Fruit fly (Drosophila melanogaster) whole organism, embryonic: ENCODE measurements around the gene Mondo.

ENCODE experiments used
- Abd-B ChIP-seq: fragments of 200-800 bp; sonication (Bioruptor generic); optimal IDR thresholded peaks from 2 replicates; lab custom pipeline; 2018; ENCODE audit warnings: missing biosample characterization, mild to moderate bottlenecking, missing genetic modification characterization, moderate library complexity
- Adf1 ChIP-seq: fragments of 200-800 bp; sonication (Bioruptor generic); IDR thresholded peaks from 2 replicates; pipeline ENCODE4 v1.3.6; 2022; ENCODE audit warnings: missing biosample characterization, missing genetic modification characterization
- CG10209 ChIP-seq: fragments of 200-800 bp; sonication (Bioruptor generic); optimal IDR thresholded peaks from 3 replicates; lab custom pipeline; 2017; ENCODE audit warnings: missing biosample characterization, mild to moderate bottlenecking, missing genetic modification characterization, missing genetic modification reagents
- CG10366 ChIP-seq: fragments of 200-800 bp; sonication (Bioruptor generic); IDR thresholded peaks from 2 replicates; pipeline ENCODE4 v1.3.6; 2022; ENCODE audit warnings: missing biosample characterization, missing genetic modification characterization
- CG10979 ChIP-seq: fragments of 200-800 bp; sonication (Bioruptor generic); optimal IDR thresholded peaks from 2 replicates; lab custom pipeline; 2018; ENCODE audit warnings: missing biosample characterization, mild to moderate bottlenecking, missing genetic modification characterization, moderate library complexity
- CG11504 ChIP-seq: fragments of 200-800 bp; sonication (Bioruptor generic); optimal IDR thresholded peaks from 3 replicates; lab custom pipeline; 2019; ENCODE audit warnings: missing biosample characterization, mild to moderate bottlenecking, missing genetic modification characterization, moderate library complexity
- CG15479 ChIP-seq: fragments of 200-800 bp; sonication (Bioruptor generic); optimal IDR thresholded peaks from 3 replicates; lab custom pipeline; 2019; ENCODE audit warnings: missing biosample characterization, mild to moderate bottlenecking, missing genetic modification characterization, moderate library complexity
- CG15696 ChIP-seq: fragments of 200-800 bp; sonication (Bioruptor generic); optimal IDR thresholded peaks from 2 replicates; lab custom pipeline; 2019; ENCODE audit warnings: missing biosample characterization, mild to moderate bottlenecking, missing genetic modification characterization, moderate library complexity
- CG17612 ChIP-seq: fragments of 200-800 bp; sonication (Bioruptor generic); IDR thresholded peaks from 2 replicates; pipeline ENCODE4 v1.3.6; 2022; ENCODE audit warnings: missing biosample characterization, missing genetic modification characterization
- CG18599 ChIP-seq: fragments of 200-800 bp; sonication (Bioruptor generic); optimal IDR thresholded peaks from 3 replicates; lab custom pipeline; 2017; ENCODE audit warnings: missing biosample characterization, missing genetic modification characterization, mild to moderate bottlenecking, moderate library complexity, missing genetic modification reagents
- CG2678 ChIP-seq: fragments of 200-800 bp; sonication (Bioruptor generic); optimal IDR thresholded peaks from 3 replicates; lab custom pipeline; 2019; ENCODE audit warnings: missing biosample characterization, mild to moderate bottlenecking, missing genetic modification characterization, moderate library complexity
- CG34376 ChIP-seq: fragments of 200-800 bp; sonication (Bioruptor generic); optimal IDR thresholded peaks from 2 replicates; lab custom pipeline; 2018; ENCODE audit warnings: missing biosample characterization, mild to moderate bottlenecking, missing genetic modification characterization
- CG4328 ChIP-seq: fragments of 200-800 bp; sonication (Bioruptor generic); optimal IDR thresholded peaks from 3 replicates; lab custom pipeline; 2017; ENCODE audit warnings: missing biosample characterization, missing genetic modification reagents, missing genetic modification characterization
- CG6272 ChIP-seq: fragments of 200-800 bp; sonication (Bioruptor generic); IDR thresholded peaks from 2 replicates; pipeline ENCODE4 v1.3.6; 2022; ENCODE audit warnings: missing biosample characterization, missing genetic modification characterization
- CG7271 ChIP-seq: fragments of 200-800 bp; sonication (Bioruptor generic); optimal IDR thresholded peaks from 2 replicates; lab custom pipeline; 2018; ENCODE audit warnings: missing biosample characterization, mild to moderate bottlenecking, missing genetic modification characterization, moderate library complexity
- CG7786 ChIP-seq: fragments of 200-800 bp; sonication (Bioruptor generic); optimal IDR thresholded peaks from 2 replicates; lab custom pipeline; 2016; ENCODE audit warnings: missing biosample characterization, missing genetic modification characterization
- CG8089 ChIP-seq: fragments of 200-800 bp; sonication (Bioruptor generic); optimal IDR thresholded peaks from 3 replicates; lab custom pipeline; 2016; ENCODE audit warnings: missing biosample characterization, missing genetic modification characterization
- CG8290 ChIP-seq, 3 experiments: fragments of 200-800 bp; sonication (Bioruptor generic); optimal IDR thresholded peaks; 2 replicates each; lab custom pipeline; 2016 to 2019; ENCODE audit warnings: missing biosample characterization in 3 of 3, missing genetic modification characterization in 3 of 3, mild to moderate bottlenecking in 2 of 3, moderate library complexity in 1 of 3
- Deaf1 ChIP-seq: fragments of 200-800 bp; optimal IDR thresholded peaks from 3 replicates; lab custom pipeline; 2019; ENCODE audit warnings: missing biosample characterization, mild to moderate bottlenecking, missing genetic modification characterization, moderate library complexity
- ERR ChIP-seq: fragments of 200-800 bp; sonication (Bioruptor generic); optimal IDR thresholded peaks from 2 replicates; lab custom pipeline; 2016; ENCODE audit warnings: missing biosample characterization, missing genetic modification characterization
- Eip74EF ChIP-seq, 2 experiments: fragments of 200-800 bp in 1 of 2; fragments of >200 bp in 1 of 2; sonication (Bioruptor generic) in 1 of 2; optimal IDR thresholded peaks; 2 replicates each; lab custom pipeline; 2017 to 2019; ENCODE audit warnings: missing biosample characterization in 2 of 2, missing genetic modification characterization in 2 of 2, mild to moderate bottlenecking in 1 of 2, moderate library complexity in 1 of 2
- HmgD ChIP-seq: fragments of 200-800 bp; sonication (Bioruptor generic); optimal IDR thresholded peaks from 3 replicates; lab custom pipeline; 2016; ENCODE audit warnings: missing biosample characterization, missing genetic modification characterization
- HmgZ ChIP-seq: fragments of 200-800 bp; sonication (Bioruptor generic); optimal IDR thresholded peaks from 2 replicates; lab custom pipeline; 2018; ENCODE audit warnings: missing biosample characterization, mild to moderate bottlenecking, missing genetic modification characterization
- PHDP ChIP-seq: fragments of 200-800 bp; sonication (Bioruptor generic); optimal IDR thresholded peaks from 3 replicates; lab custom pipeline; 2018; ENCODE audit warnings: missing biosample characterization, mild to moderate bottlenecking, missing genetic modification characterization, moderate library complexity
- Trl ChIP-seq, 3 experiments: fragments of >200 bp in 2 of 3; fragments of 200-800 bp in 1 of 3; sonication (Bioruptor generic) in 1 of 3; optimal IDR thresholded peaks; 2 replicates in 1 of 3; 3 replicates in 2 of 3; lab custom pipeline; 2016 to 2017; ENCODE audit warnings: missing biosample characterization in 1 of 3, missing genetic modification characterization in 1 of 3
- cad ChIP-seq: fragments of >200 bp; optimal IDR thresholded peaks from 2 replicates; lab custom pipeline; 2017; ENCODE audit warnings: missing biosample characterization, missing genetic modification characterization
- chinmo ChIP-seq: fragments of 200-800 bp; sonication (Bioruptor generic); IDR thresholded peaks from 4 replicates; pipeline ENCODE4 v1.3.6; 2022; ENCODE audit warnings: missing biosample characterization, missing genetic modification characterization; ENCODE audit not compliant: partially characterized antibody
- dmrt11E ChIP-seq: fragments of 200-800 bp; sonication (Bioruptor generic); optimal IDR thresholded peaks from 3 replicates; lab custom pipeline; 2018; ENCODE audit warnings: missing biosample characterization, mild to moderate bottlenecking, missing genetic modification characterization, moderate library complexity
- ewg ChIP-seq: fragments of 200-800 bp; sonication (Bioruptor generic); optimal IDR thresholded peaks from 3 replicates; lab custom pipeline; 2017; ENCODE audit warnings: mild to moderate bottlenecking, missing biosample characterization, missing genetic modification reagents, missing genetic modification characterization
- fd102C ChIP-seq: fragments of 200-800 bp; sonication (Bioruptor generic); optimal IDR thresholded peaks from 2 replicates; lab custom pipeline; 2018; ENCODE audit warnings: missing biosample characterization, mild to moderate bottlenecking, missing genetic modification characterization, moderate library complexity
- fu2 ChIP-seq: fragments of 200-800 bp; sonication (Bioruptor generic); optimal IDR thresholded peaks from 2 replicates; lab custom pipeline; 2016; ENCODE audit warnings: missing biosample characterization, missing genetic modification characterization
- hkb ChIP-seq, 2 experiments: fragments of 200-800 bp in 1 of 2; fragments of >200 bp in 1 of 2; sonication (Bioruptor generic) in 1 of 2; IDR thresholded peaks in 1 of 2; optimal IDR thresholded peaks in 1 of 2; 2 replicates each; pipeline versions ENCODE4 v1.3.6 to Lab custom; 2017 to 2022; ENCODE audit warnings: missing biosample characterization in 1 of 2, missing genetic modification characterization in 1 of 2
- lab ChIP-seq: fragments of 200-800 bp; sonication (Bioruptor generic); optimal IDR thresholded peaks from 3 replicates; lab custom pipeline; 2017; ENCODE audit warnings: missing biosample characterization, missing genetic modification characterization, mild to moderate bottlenecking, moderate library complexity, missing genetic modification reagents
- lov ChIP-seq, 2 experiments: fragments of 200-800 bp in 1 of 2; fragments of >200 bp in 1 of 2; sonication (Bioruptor generic) in 1 of 2; IDR thresholded peaks in 1 of 2; optimal IDR thresholded peaks in 1 of 2; 2 replicates in 1 of 2; 3 replicates in 1 of 2; pipeline versions ENCODE4 v1.3.6 to Lab custom; 2017 to 2022; ENCODE audit warnings: missing biosample characterization in 1 of 2, missing genetic modification characterization in 1 of 2
- nerfin-2 ChIP-seq: fragments of 200-800 bp; sonication (Bioruptor generic); IDR thresholded peaks from 2 replicates; pipeline ENCODE4 v1.3.6; 2022; ENCODE audit warnings: missing biosample characterization, missing genetic modification characterization; ENCODE audit not compliant: partially characterized antibody
- pfk ChIP-seq: fragments of 200-800 bp; sonication (Bioruptor generic); optimal IDR thresholded peaks from 2 replicates; lab custom pipeline; 2018; ENCODE audit warnings: missing biosample characterization, mild to moderate bottlenecking, missing genetic modification characterization, moderate library complexity
- pros ChIP-seq: fragments of 200-800 bp; sonication (Bioruptor generic); optimal IDR thresholded peaks from 3 replicates; lab custom pipeline; 2019; ENCODE audit warnings: missing biosample characterization, mild to moderate bottlenecking, missing genetic modification characterization, moderate library complexity
- run ChIP-seq: fragments of 200-800 bp; sonication (Bioruptor generic); optimal IDR thresholded peaks from 3 replicates; lab custom pipeline; 2018; ENCODE audit warnings: missing biosample characterization, mild to moderate bottlenecking, missing genetic modification characterization
- scrt ChIP-seq: fragments of 200-800 bp; sonication (Bioruptor generic); optimal IDR thresholded peaks from 2 replicates; lab custom pipeline; 2018; ENCODE audit warnings: missing biosample characterization, mild to moderate bottlenecking, missing genetic modification characterization, moderate library complexity
- sens ChIP-seq: fragments of 200-800 bp; sonication (Bioruptor generic); peaks from one replicate; lab custom pipeline; 2016; ENCODE audit warnings: missing biosample characterization, missing genetic modification characterization
- sim ChIP-seq: fragments of 200-800 bp; sonication (Bioruptor generic); IDR thresholded peaks from 2 replicates; pipeline ENCODE4 v1.3.6; 2022; ENCODE audit warnings: missing biosample characterization, missing genetic modification characterization
- sisA ChIP-seq: fragments of 200-800 bp; sonication (Bioruptor generic); IDR thresholded peaks from 2 replicates; pipeline ENCODE4 v1.3.6; 2022; ENCODE audit warnings: missing biosample characterization, missing genetic modification characterization
- trh ChIP-seq: fragments of 200-800 bp; sonication (Bioruptor generic); optimal IDR thresholded peaks from 2 replicates; lab custom pipeline; 2016; ENCODE audit warnings: missing biosample characterization, missing genetic modification characterization
- yki ChIP-seq: fragments of >200 bp; optimal IDR thresholded peaks from 3 replicates; lab custom pipeline; 2018
- zen ChIP-seq: fragments of 200-800 bp; sonication (Bioruptor generic); optimal IDR thresholded peaks from 3 replicates; lab custom pipeline; 2018; ENCODE audit warnings: missing biosample characterization, mild to moderate bottlenecking, missing genetic modification characterization, moderate library complexity
- zen2 ChIP-seq: fragments of 200-800 bp; sonication (Bioruptor generic); IDR thresholded peaks from 3 replicates; pipeline ENCODE4 v1.3.6; 2022; ENCODE audit warnings: missing biosample characterization, missing genetic modification characterization; ENCODE audit not compliant: partially characterized antibody

The Mondo gene

dm6 chr2L:21251750-21252149 is 58.1 kb downstream of the Mondo start (continued):
- TF ChIP-seq fd102C (GFP tag; lab: Kevin White, UChicago) (no peak), chinmo (GFP tag; lab: Robert Waterston, UW) (peak; percentile 92), Adf1 (GFP tag; lab: Robert Waterston, UW) (peak; percentile 12; the same call in 1 of the 2 replicates), HmgZ (peak; percentile 48), CG10209 (GFP tag; lab: Kevin White, UChicago) (no peak), ewg (GFP tag; lab: Kevin White, UChicago) (peak; percentile 54), run (tag; lab: Kevin White, UChicago) (no peak), Trl (optimal IDR thresholded peaks at IDR 0.05; lab: Kevin White, UChicago) (peak; percentile 17 to 29), Trl (GFP tag; optimal IDR thresholded peaks at IDR 0.05; lab: Kevin White, UChicago) (no peak), CG8290 (GFP tag; optimal IDR thresholded peaks at IDR 0.05; lab: Kevin White, UChicago) (no peak), CG8290 (tag; optimal IDR thresholded peaks at IDR 0.05; lab: Kevin White, UChicago) (no peak), CG7271 (no peak), lov (optimal IDR thresholded peaks at IDR 0.05; lab: Kevin White, UChicago) (no peak), lov (GFP tag; IDR thresholded peaks at IDR 0.05; lab: Robert Waterston, UW) (no peak), scrt (GFP tag; lab: Kevin White, UChicago) (no peak), lab (GFP tag; lab: Kevin White, UChicago) (no peak), Eip74EF (GFP tag; optimal IDR thresholded peaks at IDR 0.05; lab: Kevin White, UChicago) (peak in 1 of 2 experiments; percentile 7), ERR (GFP tag; lab: Kevin White, UChicago) (no peak), CG18599 (no peak), CG4328 (GFP tag; lab: Kevin White, UChicago) (no peak), CG15696 (no peak), CG34376 (peak; percentile 14), cad (GFP tag; lab: Kevin White, UChicago) (no peak), CG8089 (GFP tag; lab: Kevin White, UChicago) (no peak), pros (GFP tag; lab: Kevin White, UChicago) (peak; percentile 89), PHDP (no peak), CG10979 (tag; lab: Kevin White, UChicago) (no peak), nerfin-2 (GFP tag; lab: Robert Waterston, UW) (no peak), pfk (GFP tag; lab: Kevin White, UChicago) (no peak), trh (GFP tag; lab: Kevin White, UChicago) (no peak), HmgD (GFP tag; lab: Kevin White, UChicago) (no peak), CG2678 (tag; lab: Kevin White, UChicago) (no peak), Abd-B (no peak), zen (tag; lab: Kevin White, UChicago) (no peak), sisA (no peak), Deaf1 (tag; lab: Kevin White, UChicago) (peak; percentile 76), hkb (optimal IDR thresholded peaks at IDR 0.05; lab: Kevin White, UChicago) (no peak), hkb (GFP tag; IDR thresholded peaks at IDR 0.05; lab: Robert Waterston, UW) (peak; percentile 28; the same call in 1 of the 2 replicates), sim (GFP tag; lab: Robert Waterston, UW) (no peak), CG10366 (no peak), dmrt11E (tag; lab: Kevin White, UChicago) (no peak), CG11504 (tag; lab: Kevin White, UChicago) (peak; percentile 42), yki (lab: Kevin White, UChicago) (no peak), zen2 (GFP tag; lab: Robert Waterston, UW) (no peak), CG7786 (GFP tag; lab: Kevin White, UChicago) (no peak), sens (GFP tag; lab: Kevin White, UChicago) (peak; percentile 42), CG15479 (GFP tag; lab: Kevin White, UChicago) (peak; percentile 51), CG6272 (GFP tag; lab: Robert Waterston, UW) (no peak), fu2 (GFP tag; lab: Kevin White, UChicago) (no peak), CG17612 (GFP tag; lab: Robert Waterston, UW) (no peak)
- TF ChIP-seq, all 482 proteins: peak for 39
